Fruit fly (Drosophila melanogaster): Measurements from ENCODE around the gene yip2.

Gene yip2

DNA sequence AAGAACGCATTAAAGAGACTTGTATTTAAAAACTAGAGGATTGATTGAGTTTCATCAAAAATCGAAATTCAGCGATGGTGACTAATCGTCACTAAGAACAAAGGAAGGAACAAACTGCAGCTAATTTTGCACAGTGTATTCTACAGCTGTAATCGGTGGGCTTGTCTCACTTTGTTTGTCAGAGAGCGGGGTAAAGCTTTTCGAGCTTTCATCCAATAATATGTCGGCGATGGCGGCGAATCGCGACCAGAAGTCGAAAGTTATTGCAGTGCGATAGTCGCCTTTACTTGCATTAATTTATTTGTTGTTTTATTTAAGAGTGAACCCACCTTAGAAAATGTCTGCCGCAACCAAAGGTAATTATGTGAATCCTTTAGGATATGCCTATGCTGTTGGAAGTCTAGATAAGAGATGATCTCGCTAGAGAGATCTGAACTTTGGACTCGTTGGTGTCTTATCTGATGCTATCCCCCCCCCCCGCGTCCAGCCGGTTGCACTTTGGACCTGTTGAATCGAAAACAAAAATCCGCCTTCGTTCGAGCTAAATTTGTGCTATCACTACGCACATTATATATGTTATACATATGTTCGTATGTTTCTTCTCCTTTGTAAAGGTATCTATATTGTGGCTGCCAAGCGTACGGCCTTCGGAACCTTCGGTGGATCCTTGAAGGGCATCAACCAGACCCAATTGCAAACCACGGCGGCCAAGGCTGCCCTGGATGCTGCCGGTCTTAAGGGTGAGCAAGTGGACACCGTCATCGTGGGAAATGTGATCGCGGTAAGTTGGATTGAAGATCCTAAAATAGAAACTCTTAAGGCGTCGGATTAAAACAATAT is at the start of gene yip2:
yip2 (plus strand) TSS at position 243 of the 840 bp plus-strand sequence.
- TF ChIP-seq fd85E (GFP tag; optimal IDR thresholded peaks at IDR 0.05): peak; percentile 96
- TF ChIP-seq acj6 (GFP tag; optimal IDR thresholded peaks at IDR 0.05): peak; percentile 54
- TF ChIP-seq CG6792 (GFP tag; optimal IDR thresholded peaks at IDR 0.05): peak; percentile 61
- TF ChIP-seq eg (GFP tag; IDR thresholded peaks at IDR 0.05): peak; percentile 91
- TF ChIP-seq CG1621 (tag; optimal IDR thresholded peaks at IDR 0.05): peak; percentile 96
- TF ChIP-seq CG3919 (GFP tag; optimal IDR thresholded peaks at IDR 0.05): peak; percentile 92
- peak; percentile 98 for TF ChIP-seq CG10669 (GFP tag; optimal IDR thresholded peaks at IDR 0.05)
- TF ChIP-seq CG4318 (GFP tag; optimal IDR thresholded peaks at IDR 0.05): no peak
- TF ChIP-seq CG6276 (GFP tag; optimal IDR thresholded peaks at IDR 0.05): peak; percentile 100
- peak; percentile 100 for TF ChIP-seq CG9139 (GFP tag; optimal IDR thresholded peaks at IDR 0.05)
- peak; percentile 80 for TF ChIP-seq CG32006 (GFP tag; optimal IDR thresholded peaks at IDR 0.05)
- TF ChIP-seq dac (GFP tag; optimal IDR thresholded peaks at IDR 0.05): peak; percentile 75
- peak; percentile 82 for TF ChIP-seq vri (GFP tag; optimal IDR thresholded peaks at IDR 0.05)
- TF ChIP-seq pdm3 (GFP tag; optimal IDR thresholded peaks at IDR 0.05): peak; percentile 80
- TF ChIP-seq OdsH (GFP tag; optimal IDR thresholded peaks at IDR 0.05): peak; percentile 65
- TF ChIP-seq CG8319 (GFP tag; optimal IDR thresholded peaks at IDR 0.05): peak; percentile 92
- TF ChIP-seq Lpt (GFP tag; optimal IDR thresholded peaks at IDR 0.05): peak; percentile 95
- TF ChIP-seq Gug (GFP tag; IDR thresholded peaks at IDR 0.05): peak; percentile 73
- TF ChIP-seq CG15336 (GFP tag; IDR thresholded peaks at IDR 0.05): peak; percentile 94
- peak; percentile 82 for TF ChIP-seq topi (GFP tag; optimal IDR thresholded peaks at IDR 0.05)
- peak; percentile 100 for TF ChIP-seq CG6854 (GFP tag; optimal IDR thresholded peaks at IDR 0.05)
- TF ChIP-seq CG34406 (GFP tag; optimal IDR thresholded peaks at IDR 0.05): peak; percentile 59
- peak; percentile 76 for TF ChIP-seq CG6163 (GFP tag; IDR thresholded peaks at IDR 0.05)
- peak; percentile 96 for TF ChIP-seq CG7368 (GFP tag; optimal IDR thresholded peaks at IDR 0.05)
- no peak for TF ChIP-seq Sox15 (GFP tag; optimal IDR thresholded peaks at IDR 0.05)
- peak; percentile 96 for TF ChIP-seq Blimp-1 (GFP tag; optimal IDR thresholded peaks at IDR 0.05)
- peak; percentile 81 for TF ChIP-seq CG8632 (GFP tag; optimal IDR thresholded peaks at IDR 0.05)
- peak; percentile 66 for TF ChIP-seq lz (GFP tag; optimal IDR thresholded peaks at IDR 0.05)
- peak; percentile 87 for TF ChIP-seq Met (GFP tag; optimal IDR thresholded peaks at IDR 0.05)
- peak; percentile 86 for TF ChIP-seq Eip78C (GFP tag)
- TF ChIP-seq fkh (GFP tag; optimal IDR thresholded peaks at IDR 0.05): peak; percentile 61
- peak; percentile 82 for TF ChIP-seq Eip75B (GFP tag; optimal IDR thresholded peaks at IDR 0.05)
- peak; percentile 43 for TF ChIP-seq Hr39 (GFP tag; optimal IDR thresholded peaks at IDR 0.05)
- peak; percentile 91 for TF ChIP-seq Eip93F (GFP tag; optimal IDR thresholded peaks at IDR 0.05)
- peak; percentile 99 for TF ChIP-seq spab (GFP tag; optimal IDR thresholded peaks at IDR 0.05)
- TF ChIP-seq net (GFP tag; optimal IDR thresholded peaks at IDR 0.05): peak; percentile 98
- peak; percentile 99 for TF ChIP-seq CG16779 (tag; optimal IDR thresholded peaks at IDR 0.05)
- no peak for TF ChIP-seq CG11902 (GFP tag; optimal IDR thresholded peaks at IDR 0.05)
- peak; percentile 99 for TF ChIP-seq CG6808 (GFP tag; optimal IDR thresholded peaks at IDR 0.05)
- peak; percentile 87 for TF ChIP-seq Ets96B (tag; optimal IDR thresholded peaks at IDR 0.05)
- TF ChIP-seq CG3032 (tag; optimal IDR thresholded peaks at IDR 0.05): peak; percentile 85
- TF ChIP-seq CG11762 (GFP tag; optimal IDR thresholded peaks at IDR 0.05; ENCODE audit: insufficient read depth): peak; percentile 93
- peak; percentile 54 for TF ChIP-seq CG31627 (GFP tag; optimal IDR thresholded peaks at IDR 0.05)
- peak; percentile 84 for TF ChIP-seq esn (GFP tag; optimal IDR thresholded peaks at IDR 0.05)
- peak; percentile 67 for TF ChIP-seq Hr38 (GFP tag; optimal IDR thresholded peaks at IDR 0.05)
- TF ChIP-seq salr (GFP tag; optimal IDR thresholded peaks at IDR 0.05): peak; percentile 91 to 93
- peak; percentile 97 for TF ChIP-seq CG8119 (GFP tag; IDR thresholded peaks at IDR 0.05)
- peak; percentile 39 for TF ChIP-seq fd59A (GFP tag; optimal IDR thresholded peaks at IDR 0.05)
- TF ChIP-seq Sox14 (GFP tag; optimal IDR thresholded peaks at IDR 0.05): peak; percentile 93
- peak; percentile 84 for TF ChIP-seq Hr4 (GFP tag; optimal IDR thresholded peaks at IDR 0.05)

All from whole organism, prepupa.